Fruit fly (Drosophila melanogaster): ENCODE data around the gene Papst2.

Gene Papst2

dm6 chr3L:17052388-17052905 is 9.8 kb downstream of the Papst2 start (continued):
- TF ChIP-seq tup (GFP tag; optimal IDR thresholded peaks at IDR 0.05) (no peak), CG4424 (GFP tag; optimal IDR thresholded peaks at IDR 0.05) (no peak), unc-4 (GFP tag; IDR thresholded peaks at IDR 0.05; ENCODE audit: partially characterized antibody) (no peak), CG15011 (GFP tag; optimal IDR thresholded peaks at IDR 0.05) (no peak), ro (GFP tag; IDR thresholded peaks at IDR 0.05) (no peak), CG9797 (GFP tag; optimal IDR thresholded peaks at IDR 0.05) (no peak), CG16863 (GFP tag; optimal IDR thresholded peaks at IDR 0.05) (no peak), Fer2 (tag; optimal IDR thresholded peaks at IDR 0.05) (no peak), CG12769 (tag; optimal IDR thresholded peaks at IDR 0.05) (no peak), CG11504 (tag; optimal IDR thresholded peaks at IDR 0.05) (peak; percentile 35), Drgx (GFP tag; IDR thresholded peaks at IDR 0.05) (no peak), fd3F (GFP tag; optimal IDR thresholded peaks at IDR 0.05) (no peak), sc (optimal IDR thresholded peaks at IDR 0.05) (no peak), sc (GFP tag; optimal IDR thresholded peaks at IDR 0.05) (peak; percentile 29), Hmr (GFP tag; optimal IDR thresholded peaks at IDR 0.05) (no peak), CG11247 (GFP tag; IDR thresholded peaks at IDR 0.05) (no peak), p53 (GFP tag; optimal IDR thresholded peaks at IDR 0.05) (no peak), CG13775 (GFP tag; optimal IDR thresholded peaks at IDR 0.05) (no peak), CG1233 (GFP tag; optimal IDR thresholded peaks at IDR 0.05) (peak; percentile 4), repo (GFP tag; optimal IDR thresholded peaks at IDR 0.05) (no peak), cad (GFP tag; optimal IDR thresholded peaks at IDR 0.05) (no peak), Blimp-1 (GFP tag; optimal IDR thresholded peaks at IDR 0.05) (peak; percentile 12), CG3281 (GFP tag; optimal IDR thresholded peaks at IDR 0.05) (no peak), caup (GFP tag; optimal IDR thresholded peaks at IDR 0.05; ENCODE audit: severe bottlenecking) (no peak), jing (GFP tag; optimal IDR thresholded peaks at IDR 0.05) (no peak), Doc2 (GFP tag; IDR thresholded peaks at IDR 0.05) (no peak), Ssrp (tag; optimal IDR thresholded peaks at IDR 0.05) (no peak), CG30403 (GFP tag; optimal IDR thresholded peaks at IDR 0.05) (no peak), CG33213 (GFP tag; optimal IDR thresholded peaks at IDR 0.05) (no peak), wdn (GFP tag; IDR thresholded peaks at IDR 0.05) (no peak), CG1792 (GFP tag; optimal IDR thresholded peaks at IDR 0.05) (peak; percentile 29), trem (tag; optimal IDR thresholded peaks at IDR 0.05) (no peak)

- TF ChIP-seq so (GFP tag; IDR thresholded peaks at IDR 0.05), result 0 out of 3 replicates have a peak, but pooled peaks have one; percentile 16
- 0 out of 2 replicates have a peak, but pooled peaks have one; percentile 24 for TF ChIP-seq Dref (GFP tag; IDR thresholded peaks at IDR 0.05)
- TF ChIP-seq pb (GFP tag; optimal IDR thresholded peaks at IDR 0.05), result no peak
- TF ChIP-seq CG12769 (tag; optimal IDR thresholded peaks at IDR 0.05), result peak; percentile 67
- no peak for TF ChIP-seq lola (GFP tag; optimal IDR thresholded peaks at IDR 0.05)
- 0 out of 4 replicates have a peak, but pooled peaks have one; percentile 23 for TF ChIP-seq chinmo (GFP tag; IDR thresholded peaks at IDR 0.05; ENCODE audit: partially characterized antibody)
- peak; percentile 12 for TF ChIP-seq sens (GFP tag)
Observed at dm6 chr3L:17053932-17054331, 11.3 kb downstream of the Papst2 start.

- no peak for TF ChIP-seq mam (GFP tag; optimal IDR thresholded peaks at IDR 0.05)
- no peak for TF ChIP-seq CG16815 (GFP tag; optimal IDR thresholded peaks at IDR 0.05)
- TF ChIP-seq sna (GFP tag; IDR thresholded peaks at IDR 0.05; ENCODE audit: partially characterized antibody), result peak; percentile 89
- TF ChIP-seq CG7928 (GFP tag; optimal IDR thresholded peaks at IDR 0.05), result no peak
- no peak for TF ChIP-seq prd (optimal IDR thresholded peaks at IDR 0.05)
- TF ChIP-seq prd (GFP tag; IDR thresholded peaks at IDR 0.05), result no peak
- TF ChIP-seq CG18011 (GFP tag; optimal IDR thresholded peaks at IDR 0.05), result peak; percentile 5
- TF ChIP-seq jumu (GFP tag; optimal IDR thresholded peaks at IDR 0.05), result no peak
- peak; percentile 87 for TF ChIP-seq Dp (GFP tag; optimal IDR thresholded peaks at IDR 0.05)
- no peak for TF ChIP-seq lab (GFP tag; optimal IDR thresholded peaks at IDR 0.05)
- no peak for TF ChIP-seq da (GFP tag; optimal IDR thresholded peaks at IDR 0.05)
- peak; percentile 73 for TF ChIP-seq Scr (GFP tag; IDR thresholded peaks at IDR 0.05; ENCODE audit: partially characterized antibody)
- TF ChIP-seq CG14667 (GFP tag; IDR thresholded peaks at IDR 0.05), result no peak
Observed at dm6 chr3L:17055467-17055877, 12.9 kb downstream of the Papst2 start, which contains the start of gene CG7724. Gene CG7724, plus strand, starts transcription at chr3L:17055613.

All from whole organism, embryonic.